Fruit fly (Drosophila melanogaster): Measurements from ENCODE around the gene CG2930.

CG2930 gene

DNA sequence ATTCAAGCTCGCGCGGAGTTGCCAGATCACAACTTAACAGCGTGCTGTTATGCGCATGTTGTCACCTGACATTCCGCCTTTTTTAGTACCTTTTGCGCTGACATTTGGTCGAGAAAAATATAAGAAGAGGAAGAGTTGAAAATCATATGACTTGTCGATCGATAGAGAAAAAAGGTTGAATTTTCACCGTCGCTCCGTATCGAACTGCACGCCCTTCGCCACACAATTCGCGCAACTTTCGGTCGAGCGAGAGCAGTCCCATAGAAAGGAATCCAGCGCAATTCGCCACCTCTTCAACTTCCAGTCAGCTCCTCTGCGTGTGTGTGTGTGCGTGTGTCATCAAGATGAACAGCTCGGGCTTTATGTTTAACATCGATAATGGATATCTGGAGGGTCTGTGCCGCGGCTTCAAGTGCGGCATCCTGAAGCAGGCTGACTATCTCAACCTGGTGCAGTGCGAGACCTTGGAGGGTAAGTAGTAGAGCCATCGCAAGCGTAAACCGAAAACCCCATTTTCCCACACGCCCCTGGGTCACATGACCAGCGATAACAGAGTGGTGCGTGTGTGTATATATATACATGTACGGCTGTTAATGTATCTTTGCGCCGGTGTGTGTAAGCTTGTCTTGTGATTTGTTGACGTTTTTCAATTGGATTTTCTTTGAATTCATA, 12.0 kb downstream of the CG2930 start, which contains the start of gene VhaAC39-1 (continued):
- no peak for TF ChIP-seq Jarid2 (GFP tag; optimal IDR thresholded peaks at IDR 0.05)
- no peak for TF ChIP-seq CG3726 (GFP tag; IDR thresholded peaks at IDR 0.05)
- TF ChIP-seq ac (GFP tag; optimal IDR thresholded peaks at IDR 0.05) = no peak
- peak; percentile 44 for TF ChIP-seq D (optimal IDR thresholded peaks at IDR 0.05)
- no peak for TF ChIP-seq D (GFP tag; optimal IDR thresholded peaks at IDR 0.05)
- TF ChIP-seq D19A (tag; optimal IDR thresholded peaks at IDR 0.05) = no peak
- TF ChIP-seq Sin3A (optimal IDR thresholded peaks at IDR 0.05) = peak; percentile 7
- peak; percentile 25 for TF ChIP-seq phol (tag; optimal IDR thresholded peaks at IDR 0.05)
- TF ChIP-seq gfzf (GFP tag; optimal IDR thresholded peaks at IDR 0.05) = peak; percentile 68
- no peak for TF ChIP-seq CG17802 (tag; optimal IDR thresholded peaks at IDR 0.05)
- TF ChIP-seq CG13287 (GFP tag; IDR thresholded peaks at IDR 0.05; ENCODE audit: partially characterized antibody) = peak; percentile 23; the same call in 1 of the 2 replicates
- no peak for TF ChIP-seq Aef1 (GFP tag; IDR thresholded peaks at IDR 0.05)
- TF ChIP-seq CG11093 (GFP tag; IDR thresholded peaks at IDR 0.05) = no peak
- no peak for TF ChIP-seq Atf3 (GFP tag; optimal IDR thresholded peaks at IDR 0.05)
- no peak for TF ChIP-seq fu2 (GFP tag; optimal IDR thresholded peaks at IDR 0.05)
- TF ChIP-seq oc (tag; optimal IDR thresholded peaks at IDR 0.05) = no peak
- no peak for TF ChIP-seq CG13894 (tag; optimal IDR thresholded peaks at IDR 0.05)
- no peak for TF ChIP-seq Gug (GFP tag; IDR thresholded peaks at IDR 0.05)
- no peak for TF ChIP-seq CG10462 (GFP tag; optimal IDR thresholded peaks at IDR 0.05)
- no peak for TF ChIP-seq dmrt99B (tag; optimal IDR thresholded peaks at IDR 0.05)
- peak; percentile 60 for TF ChIP-seq Med (GFP tag)
- peak; percentile 21 for TF ChIP-seq CG17829 (tag; optimal IDR thresholded peaks at IDR 0.05)
- no peak for TF ChIP-seq fd96Cb (tag; optimal IDR thresholded peaks at IDR 0.05)
- TF ChIP-seq HHEX (GFP tag; optimal IDR thresholded peaks at IDR 0.05) = no peak
- peak; percentile 46 for TF ChIP-seq E2f2 (GFP tag; IDR thresholded peaks at IDR 0.05)
- peak; percentile 1 for TF ChIP-seq sug (tag; optimal IDR thresholded peaks at IDR 0.05)
- no peak for TF ChIP-seq CG18262 (tag; optimal IDR thresholded peaks at IDR 0.05)
- TF ChIP-seq hbn (GFP tag; IDR thresholded peaks at IDR 0.05; ENCODE audit: partially characterized antibody) = no peak
- TF ChIP-seq knrl (GFP tag; IDR thresholded peaks at IDR 0.05; ENCODE audit: partially characterized antibody) = no peak
- TF ChIP-seq Bdp1 (GFP tag; optimal IDR thresholded peaks at IDR 0.05) = no peak
- no peak for TF ChIP-seq Poxn (GFP tag; IDR thresholded peaks at IDR 0.05)
- TF ChIP-seq Ets97D (GFP tag; optimal IDR thresholded peaks at IDR 0.05) = peak; percentile 40
- TF ChIP-seq crp (GFP tag; optimal IDR thresholded peaks at IDR 0.05) = peak in 1 of 2 experiments; percentile 71
- no peak for TF ChIP-seq yki (optimal IDR thresholded peaks at IDR 0.05)
- TF ChIP-seq Lhr (GFP tag; optimal IDR thresholded peaks at IDR 0.05) = no peak

DNA sequence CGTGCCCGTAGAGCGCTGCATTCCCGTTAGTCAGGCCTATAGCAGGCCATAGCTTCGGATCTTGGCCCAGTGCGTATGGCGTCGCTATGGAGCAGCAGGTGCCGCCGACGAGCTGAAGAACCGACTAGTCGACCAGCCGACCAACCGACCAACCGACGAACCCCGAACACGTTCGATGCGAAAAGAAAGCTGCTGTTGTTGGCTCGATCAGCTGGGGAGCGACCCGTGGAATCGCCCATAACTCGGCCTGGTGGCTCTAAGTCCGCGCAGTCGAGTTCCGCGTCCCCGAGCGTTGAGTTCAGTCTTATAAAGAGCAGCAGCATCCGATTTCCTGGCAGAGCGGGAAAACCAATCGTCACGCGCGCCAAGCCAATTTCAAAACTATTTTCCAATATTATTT, 15.1 kb downstream of the CG2930 start, which contains the start of gene CG15239:
CG15239 (plus strand) TSS at position 265 of the 400 bp plus-strand sequence.
- peak; percentile 97 for TF ChIP-seq CG5180 (GFP tag; optimal IDR thresholded peaks at IDR 0.05)
- TF ChIP-seq CG7556 (GFP tag; optimal IDR thresholded peaks at IDR 0.05) = no peak
- TF ChIP-seq p53 (GFP tag; optimal IDR thresholded peaks at IDR 0.05) = no peak
- no peak for TF ChIP-seq prd (optimal IDR thresholded peaks at IDR 0.05)
- TF ChIP-seq prd (GFP tag; IDR thresholded peaks at IDR 0.05) = 0 out of 3 replicates have a peak, but pooled peaks have one; percentile 5
- 0 out of 3 replicates have a peak, but pooled peaks have one; percentile 21 for TF ChIP-seq zen2 (GFP tag; IDR thresholded peaks at IDR 0.05; ENCODE audit: partially characterized antibody)
- TF ChIP-seq Med (GFP tag) = peak; percentile 28
- peak; percentile 71 for TF ChIP-seq Deaf1 (tag; optimal IDR thresholded peaks at IDR 0.05)
- TF ChIP-seq ssp (GFP tag; IDR thresholded peaks at IDR 0.05) = no peak
- peak; percentile 5 for TF ChIP-seq CG12769 (tag; optimal IDR thresholded peaks at IDR 0.05)

Data from whole organism, embryonic.